Worm (Caenorhabditis elegans): ENCODE measurements around the gene cest-34.

DNA sequence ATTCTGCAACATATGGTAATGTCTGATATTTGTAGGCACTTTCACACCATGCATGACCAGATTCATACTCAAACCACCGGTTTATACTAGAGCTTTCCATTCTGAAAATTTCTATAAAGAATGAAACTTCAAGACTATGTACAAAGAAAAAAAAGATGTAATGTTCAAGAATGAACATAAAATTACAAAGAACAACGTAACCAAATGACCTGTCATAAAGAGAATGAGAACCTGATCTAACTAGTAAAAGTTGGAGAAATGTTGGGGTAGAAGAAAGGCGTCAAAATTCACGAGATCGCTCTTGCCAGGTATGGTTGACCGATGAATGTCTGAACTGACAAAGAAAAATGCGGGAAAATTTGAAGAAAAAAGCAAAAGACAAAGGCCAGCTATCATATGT is 21.0 kb downstream of the cest-34 start, which contains the start of gene W02F12.2:
- TF ChIP-seq daf-12 (tag; optimal IDR thresholded peaks at IDR 0.05) (no peak), ama-1 (optimal IDR thresholded peaks at IDR 0.05) (no peak), ceh-28 (tag; optimal IDR thresholded peaks at IDR 0.05) (no peak), nhr-25 (tag; optimal IDR thresholded peaks at IDR 0.05) (no peak), nhr-23 (tag; optimal IDR thresholded peaks at IDR 0.05) (no peak), egl-27 (tag; optimal IDR thresholded peaks at IDR 0.05) (no peak), nhr-77 (tag; optimal IDR thresholded peaks at IDR 0.05) (no peak), tbx-2 (tag; optimal IDR thresholded peaks at IDR 0.05) (no peak), eor-1 (tag; optimal IDR thresholded peaks at IDR 0.05) (no peak), R02D3.7 (tag; optimal IDR thresholded peaks at IDR 0.05) (no peak), nhr-28 (tag; optimal IDR thresholded peaks at IDR 0.05) (no peak), pha-4 (tag; optimal IDR thresholded peaks at IDR 0.05) (no peak), ZK546.5 (tag; optimal IDR thresholded peaks at IDR 0.05) (no peak)
